Worm (Caenorhabditis elegans): ENCODE results near the gene bus-4.

- TF ChIP-seq zag-1 (tag; optimal IDR thresholded peaks at IDR 0.05) (no peak), alr-1 (tag; optimal IDR thresholded peaks at IDR 0.05) (no peak), skn-1 (tag; optimal IDR thresholded peaks at IDR 0.05) (no peak), sma-9 (GFP tag; optimal IDR thresholded peaks at IDR 0.05) (no peak), sma-9 (tag; optimal IDR thresholded peaks at IDR 0.05) (no peak)
Measured at ce11 chrIV:4737258-4737657, 49.2 kb downstream of the bus-4 start, which contains the start of gene fbxb-78.
